Fruit fly (Drosophila melanogaster) whole organism, wandering third instar larva: Measurements from ENCODE around the gene r.

Source experiments
- Abd-B ChIP-seq: fragments of >200 bp; optimal IDR thresholded peaks from 2 replicates; lab custom pipeline; 2017; ENCODE audit warnings: missing biosample characterization, missing genetic modification characterization
- CG32264 ChIP-seq: fragments of 200-800 bp; sonication (Bioruptor generic); optimal IDR thresholded peaks from 2 replicates; lab custom pipeline; 2016; ENCODE audit warnings: missing biosample characterization, missing genetic modification characterization
- CG9705 ChIP-seq: fragments of 200-800 bp; sonication (Bioruptor generic); optimal IDR thresholded peaks from 2 replicates; lab custom pipeline; 2018; ENCODE audit warnings: missing biosample characterization, mild to moderate bottlenecking, missing genetic modification characterization
- CrebA ChIP-seq: fragments of 200-800 bp; sonication (Bioruptor generic); optimal IDR thresholded peaks from 2 replicates; lab custom pipeline; 2016; ENCODE audit warnings: missing biosample characterization, mild to moderate bottlenecking, missing genetic modification characterization, borderline replicate concordance
- Dfd ChIP-seq: fragments of >200 bp; optimal IDR thresholded peaks from 2 replicates; lab custom pipeline; 2017; ENCODE audit warnings: missing biosample characterization, missing genetic modification characterization
- Dif ChIP-seq: fragments of 200-275, 200-300 bp; sonication (Bioruptor generic); optimal IDR thresholded peaks from 2 replicates; lab custom pipeline; 2018; ENCODE audit warnings: missing biosample characterization, missing genetic modification characterization; ENCODE audit not compliant: partially characterized antibody
- GATAd ChIP-seq: sonication (Bioruptor generic); optimal IDR thresholded peaks from 2 replicates; lab custom pipeline; 2016; ENCODE audit warnings: missing biosample characterization, missing genetic modification characterization
- HLH106 ChIP-seq: fragments of 200-800 bp; optimal IDR thresholded peaks from 3 replicates; lab custom pipeline; 2019; ENCODE audit warnings: missing biosample characterization, mild to moderate bottlenecking, missing genetic modification characterization, moderate library complexity
- Hnf4 ChIP-seq: fragments of 200-800 bp; sonication (Bioruptor generic); optimal IDR thresholded peaks from 2 replicates; lab custom pipeline; 2016; ENCODE audit warnings: missing biosample characterization, mild to moderate bottlenecking, missing genetic modification characterization
- Hr78 ChIP-seq: fragments of >200 bp; optimal IDR thresholded peaks from 2 replicates; lab custom pipeline; 2017; ENCODE audit warnings: missing biosample characterization, missing genetic modification characterization
- Hr83 ChIP-seq: fragments of 200-300 bp; sonication (Bioruptor generic); optimal IDR thresholded peaks from 2 replicates; lab custom pipeline; 2016; ENCODE audit warnings: missing biosample characterization, mild to moderate bottlenecking, missing genetic modification characterization, moderate library complexity; ENCODE audit not compliant: poor library complexity, severe bottlenecking
- Jra ChIP-seq: sonication (Bioruptor generic); optimal IDR thresholded peaks from 2 replicates; lab custom pipeline; 2016; ENCODE audit warnings: missing biosample characterization, missing genetic modification characterization
- Mio ChIP-seq: sonication (Bioruptor generic); optimal IDR thresholded peaks from 2 replicates; lab custom pipeline; 2016; ENCODE audit warnings: missing biosample characterization, missing genetic modification characterization
- Myc ChIP-seq: fragments of >200 bp; optimal IDR thresholded peaks from 2 replicates; lab custom pipeline; 2017
- N ChIP-seq: fragments of >200 bp; optimal IDR thresholded peaks from 2 replicates; lab custom pipeline; 2018; ENCODE audit warnings: missing biosample characterization, missing external identifiers, missing genetic modification characterization
- OdsH ChIP-seq: fragments of 200-800 bp; sonication (Bioruptor generic); optimal IDR thresholded peaks from 2 replicates; lab custom pipeline; 2016; ENCODE audit warnings: missing biosample characterization, mild to moderate bottlenecking, missing genetic modification characterization
- Rel ChIP-seq, 2 experiments: fragments of 200-800 bp; sonication (Bioruptor generic) in 1 of 2; optimal IDR thresholded peaks; 2 replicates in 1 of 2; 3 replicates in 1 of 2; lab custom pipeline; 2016 to 2019; ENCODE audit warnings: mild to moderate bottlenecking in 2 of 2, missing biosample characterization in 2 of 2, missing genetic modification characterization in 2 of 2, moderate library complexity in 1 of 2
- Sp1 ChIP-seq: fragments of 200-800 bp; sonication (Bioruptor generic); optimal IDR thresholded peaks from 3 replicates; lab custom pipeline; 2019; ENCODE audit warnings: missing biosample characterization, mild to moderate bottlenecking, missing genetic modification characterization, moderate library complexity
- Vsx2 ChIP-seq: fragments of 200-300, 225-300 bp; sonication (Bioruptor generic); optimal IDR thresholded peaks from 2 replicates; lab custom pipeline; 2018; ENCODE audit warnings: missing biosample characterization, missing genetic modification characterization; ENCODE audit not compliant: partially characterized antibody
- br ChIP-seq: fragments of 200-800 bp; sonication (Bioruptor generic); optimal IDR thresholded peaks from 2 replicates; lab custom pipeline; 2016; ENCODE audit warnings: missing biosample characterization, missing genetic modification characterization
- brk ChIP-seq: fragments of 200-800 bp; sonication (Bioruptor generic); optimal IDR thresholded peaks from 2 replicates; lab custom pipeline; 2016; ENCODE audit warnings: missing biosample characterization, mild to moderate bottlenecking, missing genetic modification characterization
- dl ChIP-seq, 2 experiments: fragments of 175-275, 200-275 bp in 1 of 2; fragments of 200-275 bp in 1 of 2; sonication (Bioruptor generic); optimal IDR thresholded peaks; lab custom pipeline; 2018; ENCODE audit warnings: mild to moderate bottlenecking in 2 of 2, missing biosample characterization in 2 of 2, missing genetic modification characterization in 2 of 2, moderate library complexity in 2 of 2; ENCODE audit not compliant: partially characterized antibody in 2 of 2, insufficient read depth in 1 of 2
- dmrt93B ChIP-seq: fragments of 200-800 bp; sonication (Bioruptor generic); optimal IDR thresholded peaks from 2 replicates; lab custom pipeline; 2018; ENCODE audit warnings: missing biosample characterization, mild to moderate bottlenecking, missing genetic modification characterization
- dsf ChIP-seq: sonication (Bioruptor generic); optimal IDR thresholded peaks from 2 replicates; lab custom pipeline; 2016; ENCODE audit warnings: missing biosample characterization, missing genetic modification characterization, borderline replicate concordance
- ey ChIP-seq: fragments of 200-800 bp; sonication (Bioruptor generic); optimal IDR thresholded peaks from 2 replicates; lab custom pipeline; 2016; ENCODE audit warnings: missing biosample characterization, missing genetic modification characterization
- foxo ChIP-seq, 2 experiments: fragments of 200-800 bp; sonication (Bioruptor generic); optimal IDR thresholded peaks; 2 replicates in 1 of 2; 3 replicates in 1 of 2; lab custom pipeline; 2016 to 2017; ENCODE audit warnings: missing biosample characterization in 2 of 2, missing genetic modification characterization in 2 of 2
- fru ChIP-seq: fragments of 200-800 bp; sonication (Bioruptor generic); optimal IDR thresholded peaks from 3 replicates; lab custom pipeline; 2016; ENCODE audit warnings: missing biosample characterization, mild to moderate bottlenecking, missing genetic modification characterization
- h ChIP-seq: fragments of 200-800 bp; sonication (Bioruptor generic); optimal IDR thresholded peaks from 3 replicates; lab custom pipeline; 2016; ENCODE audit warnings: missing biosample characterization, mild to moderate bottlenecking, missing genetic modification characterization
- jim ChIP-seq: fragments of 175-275, 200-325 bp; sonication (Bioruptor generic); optimal IDR thresholded peaks from 2 replicates; lab custom pipeline; 2016; ENCODE audit warnings: missing biosample characterization, mild to moderate bottlenecking, missing genetic modification characterization
- lola ChIP-seq: fragments of >200 bp; optimal IDR thresholded peaks from 2 replicates; lab custom pipeline; 2017; ENCODE audit warnings: missing biosample characterization, missing genetic modification characterization
- pan ChIP-seq: fragments of >200 bp; optimal IDR thresholded peaks from 2 replicates; lab custom pipeline; 2017
- psq ChIP-seq: fragments of 200-800 bp; sonication (Bioruptor generic); optimal IDR thresholded peaks from 3 replicates; lab custom pipeline; 2017; ENCODE audit warnings: missing biosample characterization, mild to moderate bottlenecking, missing genetic modification characterization, moderate library complexity
- rgr ChIP-seq: fragments of 200-800 bp; sonication (Bioruptor generic); optimal IDR thresholded peaks from 3 replicates; lab custom pipeline; 2016; ENCODE audit warnings: missing biosample characterization, mild to moderate bottlenecking, missing genetic modification characterization
- sage ChIP-seq: fragments of 200-800 bp; sonication (Bioruptor generic); optimal IDR thresholded peaks from 2 replicates; lab custom pipeline; 2016; ENCODE audit warnings: missing biosample characterization, mild to moderate bottlenecking, missing genetic modification characterization
- sv ChIP-seq: fragments of 200-800 bp; sonication (Bioruptor generic); optimal IDR thresholded peaks from 3 replicates; lab custom pipeline; 2016; ENCODE audit warnings: missing biosample characterization, missing genetic modification characterization
- tai ChIP-seq: sonication (Bioruptor generic); optimal IDR thresholded peaks from 2 replicates; lab custom pipeline; 2016; ENCODE audit warnings: missing biosample characterization, missing genetic modification characterization
- usp ChIP-seq: fragments of >200 bp; optimal IDR thresholded peaks from 2 replicates; lab custom pipeline; 2017; ENCODE audit warnings: missing biosample characterization, missing genetic modification characterization
- woc ChIP-seq: sonication (Bioruptor generic); optimal IDR thresholded peaks from 2 replicates; lab custom pipeline; 2016; ENCODE audit warnings: missing biosample characterization, mild to moderate bottlenecking, missing genetic modification characterization

r gene

DNA sequence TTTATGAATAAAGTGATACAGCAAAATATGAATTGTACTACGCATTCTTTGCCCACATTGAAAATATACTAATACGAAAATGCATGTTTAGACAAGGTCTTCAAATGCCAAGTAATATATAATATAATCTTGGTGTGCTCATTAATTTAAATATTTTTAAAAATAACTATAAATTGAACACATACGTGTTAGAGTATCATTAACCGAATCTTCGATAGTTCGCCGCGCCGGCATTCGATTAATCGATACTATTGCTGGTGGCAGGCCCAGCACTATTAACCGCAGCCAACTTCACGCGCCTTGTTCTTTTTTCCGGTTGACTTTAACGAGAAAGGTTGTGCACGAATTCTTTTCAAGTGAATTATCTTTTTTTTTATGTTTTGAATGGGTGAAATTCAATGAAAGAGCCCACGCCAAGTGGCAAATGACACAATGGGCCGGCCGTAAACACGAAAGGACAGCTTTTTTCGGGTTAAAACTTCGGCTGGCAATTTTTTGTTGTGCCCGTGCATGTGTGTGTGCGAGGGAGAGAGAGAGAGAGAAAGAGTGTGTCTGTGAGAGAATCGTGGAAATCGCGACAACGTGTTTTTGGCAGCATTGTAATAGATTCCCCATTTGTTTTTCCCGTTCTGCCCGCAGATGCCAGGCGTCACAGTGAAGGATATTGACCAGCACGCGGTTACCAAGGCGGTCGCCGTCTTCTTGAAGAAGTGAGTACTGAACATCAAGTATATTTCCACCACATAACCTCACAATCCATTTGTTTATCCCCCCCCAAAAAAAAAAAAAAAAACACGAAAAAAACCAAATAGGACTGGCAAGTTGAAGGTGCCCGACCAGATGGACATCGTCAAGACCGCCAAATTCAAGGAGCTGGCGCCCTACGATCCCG lies 17.3 kb upstream of the r start, which contains the start of gene RpS19a (continued):
- TF ChIP-seq foxo (GFP tag; optimal IDR thresholded peaks at IDR 0.05; lab: Kevin White, UChicago) (peak in 1 of 2 experiments; percentile 61), rgr (GFP tag; lab: Kevin White, UChicago) (peak; percentile 80), dl (GFP tag; optimal IDR thresholded peaks at IDR 0.05; lab: Kevin White, UChicago; ENCODE audit: insufficient read depth in 1 of 2, partially characterized antibody in 2 of 2) (no peak), Abd-B (GFP tag; lab: Kevin White, UChicago) (no peak), dsf (GFP tag; lab: Kevin White, UChicago) (peak; percentile 61), dmrt93B (peak; percentile 80), CrebA (GFP tag; lab: Kevin White, UChicago) (no peak), HLH106 (tag; lab: Kevin White, UChicago) (peak; percentile 59), Hr78 (no peak), Dif (GFP tag; lab: Kevin White, UChicago) (no peak), sage (GFP tag; lab: Kevin White, UChicago) (peak; percentile 20), fru (GFP tag; lab: Kevin White, UChicago) (peak; percentile 52), tai (GFP tag; lab: Kevin White, UChicago) (no peak), Hnf4 (GFP tag; lab: Kevin White, UChicago) (peak; percentile 34), br (GFP tag; lab: Kevin White, UChicago) (peak; percentile 76)

DNA sequence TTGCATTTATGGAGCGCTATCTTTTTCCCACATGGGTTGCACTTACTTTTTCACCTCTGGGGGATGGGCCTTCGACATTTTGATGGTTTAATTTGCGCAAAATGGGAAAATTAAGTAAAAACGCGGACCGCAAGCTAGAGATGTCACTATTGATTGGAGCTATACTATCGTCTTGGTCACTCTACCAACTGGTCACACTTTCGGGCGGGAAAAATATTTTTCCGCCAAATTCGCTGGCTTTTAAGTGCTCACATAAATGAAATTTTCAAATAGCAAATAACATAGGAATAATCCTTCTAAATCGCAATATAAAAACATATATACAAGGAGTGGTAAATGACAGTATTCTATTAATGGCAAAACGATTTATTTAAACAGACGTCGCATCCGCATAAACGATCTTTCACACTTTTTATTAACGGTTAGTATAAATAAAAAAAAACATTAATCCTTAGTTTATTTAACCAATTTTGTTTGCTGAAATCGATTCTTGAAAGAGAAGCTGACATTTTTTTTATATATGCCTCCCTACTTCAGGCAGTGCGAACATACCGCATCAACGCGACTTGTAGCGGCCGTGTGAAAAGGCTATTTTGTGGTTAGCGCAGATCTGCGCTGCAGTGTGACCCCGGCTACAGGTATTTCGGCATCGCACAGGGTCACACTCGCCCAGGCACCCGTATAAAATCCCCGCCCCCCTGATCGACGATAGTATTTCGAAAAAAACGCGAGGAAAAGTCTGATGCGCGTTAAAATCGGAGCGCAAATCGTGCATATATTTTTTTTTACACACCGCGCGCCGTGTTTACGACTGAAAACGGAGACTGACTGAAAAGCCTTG lies 14.7 kb upstream of the r start, which contains the start of the genes SNRPG and mthl1:
SNRPG (minus strand) TSS at position 160 of the 841 bp plus-strand sequence.
mthl1 (plus strand) TSS at position 709 of the 841 bp plus-strand sequence.
- peak; percentile 80 for TF ChIP-seq woc (GFP tag; lab: Kevin White, UChicago)
- TF ChIP-seq Myc (lab: Kevin White, UChicago) = peak; percentile 33
- peak; percentile 56 for TF ChIP-seq psq
- TF ChIP-seq h = peak; percentile 56
- peak; percentile 54 for TF ChIP-seq Hnf4 (GFP tag; lab: Kevin White, UChicago)
- TF ChIP-seq rgr (GFP tag; lab: Kevin White, UChicago) = peak; percentile 65
- TF ChIP-seq jim (GFP tag; lab: Kevin White, UChicago) = no peak
- peak; percentile 79 for TF ChIP-seq dmrt93B
- no peak for TF ChIP-seq brk
- peak; percentile 62 for TF ChIP-seq ey (GFP tag; lab: Kevin White, UChicago)
- TF ChIP-seq OdsH (GFP tag; lab: Kevin White, UChicago) = no peak
- TF ChIP-seq HLH106 (tag; lab: Kevin White, UChicago) = peak; percentile 75
- TF ChIP-seq CrebA (GFP tag; lab: Kevin White, UChicago) = no peak
- TF ChIP-seq Rel (GFP tag; optimal IDR thresholded peaks at IDR 0.05; lab: Kevin White, UChicago) = no peak
- TF ChIP-seq Rel (tag; optimal IDR thresholded peaks at IDR 0.05; lab: Kevin White, UChicago) = peak; percentile 73
- peak; percentile 66 for TF ChIP-seq Sp1 (GFP tag; lab: Kevin White, UChicago)
- peak; percentile 44 for TF ChIP-seq br (GFP tag; lab: Kevin White, UChicago)
- TF ChIP-seq Jra = peak; percentile 14
- TF ChIP-seq Dfd = no peak
- TF ChIP-seq CG9705 (GFP tag; lab: Kevin White, UChicago) = peak; percentile 61
- TF ChIP-seq lola (GFP tag; lab: Kevin White, UChicago) = peak; percentile 15
- TF ChIP-seq foxo (GFP tag; optimal IDR thresholded peaks at IDR 0.05; lab: Kevin White, UChicago) = peak in 1 of 2 experiments; percentile 78
- peak; percentile 35 for TF ChIP-seq dsf (GFP tag; lab: Kevin White, UChicago)
- TF ChIP-seq GATAd (GFP tag; lab: Kevin White, UChicago) = no peak
- peak; percentile 75 for TF ChIP-seq tai (GFP tag; lab: Kevin White, UChicago)
- TF ChIP-seq Dif (GFP tag; lab: Kevin White, UChicago) = no peak
- TF ChIP-seq Mio (GFP tag; lab: Kevin White, UChicago) = no peak
- no peak for TF ChIP-seq Vsx2 (GFP tag; lab: Kevin White, UChicago)
- TF ChIP-seq CG32264 (GFP tag; lab: Kevin White, UChicago) = peak; percentile 10
- peak; percentile 40 for TF ChIP-seq Hr83 (GFP tag; lab: Kevin White, UChicago)
- peak; percentile 34 for TF ChIP-seq sage (GFP tag; lab: Kevin White, UChicago)
- no peak for TF ChIP-seq usp
- TF ChIP-seq sv (GFP tag; lab: Kevin White, UChicago) = peak; percentile 7
- TF ChIP-seq Abd-B (GFP tag; lab: Kevin White, UChicago) = no peak
- peak; percentile 52 for TF ChIP-seq fru (GFP tag; lab: Kevin White, UChicago)
- TF ChIP-seq Hr78 = peak; percentile 39
- no peak for TF ChIP-seq pan
- TF ChIP-seq N = peak; percentile 93
- no peak for TF ChIP-seq dl (GFP tag; optimal IDR thresholded peaks at IDR 0.05; lab: Kevin White, UChicago; ENCODE audit: insufficient read depth in 1 of 2, partially characterized antibody in 2 of 2)
